Worm (Caenorhabditis elegans) whole organism, L3 larva: Measurements from ENCODE around the gene srsx-38.
"Not testable (repeated sequence)": the region's sequence is repeated elsewhere in the genome, so short reads cannot be mapped to it uniquely, and the experiment has no call there.

Experiments
- R02D3.7 ChIP-seq: fragments of 150-350 bp; optimal IDR thresholded peaks from 2 replicates; lab custom pipeline; 2014; ENCODE audit warnings: missing biosample characterization, missing genetic modification characterization
- aly-2 ChIP-seq: fragments of 150-350 bp; optimal IDR thresholded peaks from 2 replicates; lab custom pipeline; 2014; ENCODE audit warnings: missing biosample characterization, missing genetic modification characterization
- ama-1 ChIP-seq: fragments of 150-350 bp; optimal IDR thresholded peaks from 2 replicates; lab custom pipeline; 2018
- ceh-16 ChIP-seq: sonication (generic microtip); optimal IDR thresholded peaks from 2 replicates; lab custom pipeline; 2017; ENCODE audit warnings: missing biosample characterization, missing genetic modification characterization
- ceh-28 ChIP-seq: fragments of 150-350 bp; optimal IDR thresholded peaks from 2 replicates; lab custom pipeline; 2014; ENCODE audit warnings: missing biosample characterization, missing genetic modification reagents, missing genetic modification characterization
- ceh-9 ChIP-seq: sonication (generic microtip); optimal IDR thresholded peaks from 2 replicates; lab custom pipeline; 2018; ENCODE audit warnings: missing biosample characterization, missing genetic modification characterization
- daf-12 ChIP-seq: fragments of 150-350 bp; optimal IDR thresholded peaks from 2 replicates; lab custom pipeline; 2014; ENCODE audit warnings: missing biosample characterization, missing genetic modification reagents, missing genetic modification characterization
- egl-27 ChIP-seq: sonication (generic microtip); optimal IDR thresholded peaks from 4 replicates; lab custom pipeline; 2017; ENCODE audit warnings: missing biosample characterization, missing genetic modification reagents, missing genetic modification characterization
- elt-2 ChIP-seq: sonication (generic microtip); optimal IDR thresholded peaks from 2 replicates; lab custom pipeline; 2016; ENCODE audit warnings: missing genetic modification reagents, mild to moderate bottlenecking, missing genetic modification characterization, missing compliant biosample characterization
- elt-3 ChIP-seq, 3 experiments: fragments of 150-350 bp in 1 of 3; sonication (generic microtip) in 2 of 3; optimal IDR thresholded peaks; 2 replicates in 2 of 3; 4 replicates in 1 of 3; lab custom pipeline; 2014 to 2017; ENCODE audit warnings: missing biosample characterization in 3 of 3, missing genetic modification characterization in 3 of 3
- eor-1 ChIP-seq, 2 experiments: fragments of 150-350 bp; optimal IDR thresholded peaks; 2 replicates each; lab custom pipeline; 2014 to 2018; ENCODE audit warnings: missing biosample characterization in 2 of 2, missing genetic modification characterization in 2 of 2
- fkh-10 ChIP-seq: sonication (generic microtip); optimal IDR thresholded peaks from 2 replicates; lab custom pipeline; 2017; ENCODE audit warnings: missing biosample characterization, missing genetic modification reagents, missing genetic modification characterization
- fos-1 ChIP-seq: fragments of 150-350 bp; optimal IDR thresholded peaks from 2 replicates; lab custom pipeline; 2014; ENCODE audit warnings: missing biosample characterization, missing genetic modification characterization
- hmg-11 ChIP-seq: sonication (generic microtip); optimal IDR thresholded peaks from 2 replicates; lab custom pipeline; 2016; ENCODE audit warnings: missing genetic modification characterization, missing compliant biosample characterization
- jun-1 ChIP-seq: fragments of 150-350 bp; optimal IDR thresholded peaks from 2 replicates; lab custom pipeline; 2014; ENCODE audit warnings: missing biosample characterization, missing genetic modification reagents, missing genetic modification characterization
- lin-15B ChIP-seq: fragments of 150-350 bp; optimal IDR thresholded peaks from 2 replicates; lab custom pipeline; 2014; ENCODE audit warnings: missing biosample characterization, missing genetic modification characterization
- lin-39 ChIP-seq: fragments of 150-350 bp; optimal IDR thresholded peaks from 2 replicates; lab custom pipeline; 2018; ENCODE audit warnings: missing biosample characterization, missing genetic modification reagents, missing genetic modification characterization
- lsy-12 ChIP-seq: sonication (generic microtip); optimal IDR thresholded peaks from 2 replicates; lab custom pipeline; 2016; ENCODE audit warnings: mild to moderate bottlenecking, missing genetic modification characterization, missing compliant biosample characterization
- mdl-1 ChIP-seq: fragments of 150-350 bp; optimal IDR thresholded peaks from 2 replicates; lab custom pipeline; 2014; ENCODE audit warnings: missing biosample characterization, missing genetic modification characterization
- nfya-1 ChIP-seq: sonication (generic microtip); optimal IDR thresholded peaks from 2 replicates; lab custom pipeline; 2017; ENCODE audit warnings: missing genetic modification characterization, mild to moderate bottlenecking, missing compliant biosample characterization, antibody characterized with exemption, moderate library complexity; ENCODE audit not compliant: insufficient read depth
- nhr-11 ChIP-seq: fragments of 150-350 bp; optimal IDR thresholded peaks from 2 replicates; lab custom pipeline; 2014; ENCODE audit warnings: missing biosample characterization, missing genetic modification characterization
- nhr-12 ChIP-seq: fragments of 150-350 bp; optimal IDR thresholded peaks from 2 replicates; lab custom pipeline; 2014; ENCODE audit warnings: missing biosample characterization, missing genetic modification characterization
- nhr-23 ChIP-seq: fragments of 150-350 bp; optimal IDR thresholded peaks from 2 replicates; lab custom pipeline; 2014; ENCODE audit warnings: missing biosample characterization, missing genetic modification reagents, missing genetic modification characterization
- nhr-28 ChIP-seq: fragments of 150-350 bp; optimal IDR thresholded peaks from 2 replicates; lab custom pipeline; 2014; ENCODE audit warnings: missing biosample characterization, missing genetic modification characterization
- nhr-43 ChIP-seq: sonication (generic microtip); optimal IDR thresholded peaks from 2 replicates; lab custom pipeline; 2016; ENCODE audit warnings: mild to moderate bottlenecking, missing genetic modification characterization, missing compliant biosample characterization; ENCODE audit not compliant: poor library complexity, severe bottlenecking
- nhr-67 ChIP-seq: fragments of 150-350 bp; optimal IDR thresholded peaks from 2 replicates; lab custom pipeline; 2014; ENCODE audit warnings: missing biosample characterization, missing genetic modification characterization
- nhr-76 ChIP-seq: fragments of 150-350 bp; sonication (generic microtip); optimal IDR thresholded peaks from 5 replicates; lab custom pipeline; 2014; ENCODE audit warnings: missing biosample characterization, missing genetic modification characterization
- nhr-77 ChIP-seq: fragments of 150-350 bp; optimal IDR thresholded peaks from 2 replicates; lab custom pipeline; 2014; ENCODE audit warnings: missing biosample characterization, missing genetic modification characterization
- pqm-1 ChIP-seq: fragments of 150-350 bp; optimal IDR thresholded peaks from 2 replicates; lab custom pipeline; 2017; ENCODE audit warnings: missing biosample characterization, missing genetic modification characterization, inconsistent platforms
- sea-2 ChIP-seq: fragments of 150-350 bp; sonication (generic microtip); optimal IDR thresholded peaks from 4 replicates; lab custom pipeline; 2014; ENCODE audit warnings: missing biosample characterization, missing genetic modification reagents, missing genetic modification characterization
- skn-1 ChIP-seq: fragments of 150-350 bp; optimal IDR thresholded peaks from 2 replicates; lab custom pipeline; 2014; ENCODE audit warnings: missing biosample characterization, missing genetic modification characterization
- snpc-4 ChIP-seq: fragments of 150-350 bp; optimal IDR thresholded peaks from 2 replicates; lab custom pipeline; 2014; ENCODE audit warnings: missing biosample characterization, missing genetic modification characterization
- tbx-2 ChIP-seq: sonication (generic microtip); optimal IDR thresholded peaks from 2 replicates; lab custom pipeline; 2016; ENCODE audit warnings: mild to moderate bottlenecking, missing genetic modification characterization, missing compliant biosample characterization
- unc-62 ChIP-seq: fragments of 150-350 bp; sonication (generic microtip); optimal IDR thresholded peaks from 4 replicates; lab custom pipeline; 2014; ENCODE audit warnings: missing biosample characterization, missing genetic modification reagents, missing genetic modification characterization
- zag-1 ChIP-seq: fragments of 150-350 bp; optimal IDR thresholded peaks from 2 replicates; lab custom pipeline; 2014; ENCODE audit warnings: missing biosample characterization, missing genetic modification characterization
- ztf-11 ChIP-seq: fragments of 150-350 bp; optimal IDR thresholded peaks from 2 replicates; lab custom pipeline; 2014; ENCODE audit warnings: missing biosample characterization, missing genetic modification characterization
- ztf-4 ChIP-seq: fragments of 150-350 bp; optimal IDR thresholded peaks from 2 replicates; lab custom pipeline; 2014; ENCODE audit warnings: missing biosample characterization, missing genetic modification characterization

srsx-38 gene

DNA sequence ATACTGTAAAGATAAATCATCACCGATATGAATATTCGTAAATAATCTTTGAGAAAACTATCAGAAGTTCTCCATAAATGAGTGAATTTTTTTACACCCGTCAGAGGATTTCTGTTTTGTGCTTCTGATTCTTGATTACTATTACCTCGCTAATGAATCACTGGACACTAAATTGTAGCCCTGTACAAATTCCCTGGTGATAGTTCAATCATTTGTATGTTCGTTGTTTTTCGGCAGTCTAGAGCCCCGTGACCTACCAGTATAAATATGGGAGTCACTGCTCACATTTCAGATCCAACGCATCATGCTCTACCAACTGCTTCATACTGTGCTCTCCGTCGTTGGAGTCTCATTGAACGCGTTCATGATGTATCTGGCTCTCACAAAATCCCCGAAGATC, 4.2 kb downstream of the srsx-38 start, which contains the start of gene srd-27:
Gene srd-27, plus strand, starts transcription at position 301 of the 400 bp plus-strand sequence.
- TF ChIP-seq nhr-28 (tag; lab: Kevin White, UChicago); nhr-12; hmg-11: not testable (repeated sequence)

ce11 chrV:15802623-15803022, 4.7 kb downstream of the srsx-38 start, which contains the start of gene T26E4.9:
Gene T26E4.9 (minus strand): TSS chrV:15802723.
- TF ChIP-seq tbx-2 (tag; lab: Kevin White, UChicago); sea-2; zag-1: not testable (repeated sequence)

DNA sequence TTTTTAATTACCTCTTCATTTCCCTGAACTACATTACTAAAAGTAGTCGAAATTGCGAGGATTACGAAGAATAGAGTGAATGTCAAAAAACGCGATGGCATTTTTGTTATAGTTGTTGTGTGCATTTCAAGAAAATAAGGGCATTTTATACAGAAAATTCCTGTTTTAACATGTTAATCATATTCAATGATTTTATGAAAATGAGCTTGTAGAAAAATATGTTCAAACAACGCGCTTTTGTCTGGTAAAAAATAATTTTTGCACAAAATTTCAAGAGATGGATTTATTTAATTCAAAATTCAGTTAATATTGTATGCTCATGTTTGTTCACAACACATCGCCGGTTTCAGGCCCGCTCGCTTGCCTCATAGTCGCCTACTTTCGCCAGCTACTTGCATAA, 9.2 kb downstream of the srsx-38 start, which contains the start of gene T26E4.10:
Gene T26E4.10, minus strand, starts transcription at position 101 of the 400 bp plus-strand sequence.
- no peak for TF ChIP-seq mdl-1 (tag; lab: Kevin White, UChicago)
- TF ChIP-seq nhr-12 = no peak
- TF ChIP-seq pqm-1 (tag; lab: Kevin White, UChicago) = no peak
- no peak for TF ChIP-seq nhr-23 (tag; lab: Kevin White, UChicago)
- no peak for TF ChIP-seq daf-12
- TF ChIP-seq sea-2 = no peak
- no peak for TF ChIP-seq snpc-4 (tag; lab: Kevin White, UChicago)
- TF ChIP-seq nhr-77 = no peak

DNA sequence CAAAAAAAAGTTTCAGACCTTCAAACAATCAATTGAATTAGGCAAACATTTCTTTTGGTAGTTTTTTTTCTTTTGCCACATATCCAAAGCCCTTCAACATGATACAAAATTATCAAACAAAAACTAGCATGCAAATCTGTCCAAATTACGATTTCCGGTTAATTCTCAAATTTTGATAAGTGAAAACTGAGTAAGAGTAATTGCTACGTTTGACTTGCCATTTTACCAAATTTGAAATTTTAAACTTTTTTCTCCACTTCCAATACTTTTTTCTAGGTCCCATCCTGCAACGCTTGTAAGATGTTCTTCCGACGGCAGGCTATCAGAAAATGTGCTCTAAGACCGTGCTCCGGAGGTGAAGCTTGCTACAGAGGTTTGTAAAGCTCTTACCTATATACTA, 11.2 kb downstream of the srsx-38 start, which contains the start of gene nhr-223:
Gene nhr-223, plus strand, starts transcription at position 301 of the 400 bp plus-strand sequence.
- TF ChIP-seq lin-15B (tag; lab: Kevin White, UChicago) (no peak), lsy-12 (tag; lab: Kevin White, UChicago) (no peak), elt-2 (no peak), ztf-11 (tag; lab: Kevin White, UChicago) (no peak), nfya-1 (tag; lab: Kevin White, UChicago) (no peak), nhr-76 (tag; lab: Kevin White, UChicago) (no peak), ceh-16 (tag; lab: Kevin White, UChicago) (no peak), eor-1 (tag; optimal IDR thresholded peaks at IDR 0.05; lab: Kevin White, UChicago) (no peak), skn-1 (tag; lab: Kevin White, UChicago) (no peak), ama-1 (lab: Kevin White, UChicago) (no peak), mdl-1 (tag; lab: Kevin White, UChicago) (no peak), snpc-4 (tag; lab: Kevin White, UChicago) (no peak)

DNA sequence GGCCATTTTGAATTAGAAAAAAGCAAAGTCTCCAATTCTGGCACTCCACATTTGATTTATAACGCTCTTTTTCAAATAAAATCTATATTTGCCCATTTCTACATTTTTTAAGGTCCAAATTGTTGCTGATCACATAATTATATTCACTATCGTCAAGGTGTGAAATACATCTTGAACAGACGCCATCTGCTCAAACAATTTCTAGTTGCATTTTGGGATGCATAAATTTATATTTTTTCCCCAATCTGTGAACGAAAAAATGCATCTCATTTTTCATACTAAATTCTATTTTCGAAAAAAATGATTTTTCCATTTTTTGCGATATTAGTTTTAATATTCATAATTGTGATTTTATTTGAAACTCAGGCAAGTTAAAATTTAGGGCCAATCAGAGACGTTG, 14.1 kb downstream of the srsx-38 start, which contains the start of gene T26E4.7:
Gene T26E4.7, plus strand, starts transcription at position 301 of the 400 bp plus-strand sequence.
- TF ChIP-seq nhr-23 (tag; lab: Kevin White, UChicago) (no peak), R02D3.7 (tag; lab: Kevin White, UChicago) (no peak)

DNA sequence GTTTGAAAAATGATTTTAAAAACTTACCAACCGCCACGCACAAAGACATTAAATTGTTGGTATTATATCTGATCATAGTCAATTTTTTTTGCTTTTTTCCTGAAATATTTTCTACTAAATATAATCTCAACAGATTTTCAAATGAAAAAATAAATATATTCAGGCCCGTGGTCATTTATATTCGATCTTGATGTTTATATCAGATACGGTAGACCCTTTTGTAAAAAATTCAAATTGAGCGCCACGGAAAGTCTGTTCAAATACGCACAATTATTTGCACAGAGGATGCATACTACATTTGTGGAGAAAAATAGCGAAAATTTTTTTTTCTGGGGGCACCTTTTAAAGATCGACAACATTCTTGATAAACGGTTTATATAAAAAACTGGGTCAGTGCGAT, 14.9 kb downstream of the srsx-38 start, which contains the start of gene T26E4.4:
Gene T26E4.4, minus strand, starts transcription at position 101 of the 400 bp plus-strand sequence.
- TF ChIP-seq hmg-11 (no peak), ceh-28 (tag; lab: Kevin White, UChicago) (no peak), fkh-10 (no peak), jun-1 (tag; lab: Kevin White, UChicago) (no peak), elt-2 (no peak), ztf-4 (no peak), nhr-43 (no peak), egl-27 (tag; lab: Kevin White, UChicago) (no peak), elt-3 (tag; optimal IDR thresholded peaks at IDR 0.05; lab: Kevin White, UChicago) (no peak)
- TF ChIP-seq, all 47 proteins: peak for 0

- TF ChIP-seq ceh-9 (tag; lab: Kevin White, UChicago) = no peak
- no peak for TF ChIP-seq aly-2 (tag; lab: Kevin White, UChicago)
- no peak for TF ChIP-seq skn-1 (tag; lab: Kevin White, UChicago)
- no peak for TF ChIP-seq lin-39 (tag; lab: Kevin White, UChicago)
- TF ChIP-seq lsy-12 (tag; lab: Kevin White, UChicago) = no peak
- TF ChIP-seq nhr-43 = no peak
- no peak for TF ChIP-seq eor-1 (tag; optimal IDR thresholded peaks at IDR 0.05; lab: Kevin White, UChicago)
- TF ChIP-seq nhr-11 = no peak
- no peak for TF ChIP-seq nfya-1 (tag; lab: Kevin White, UChicago)
- no peak for TF ChIP-seq elt-3 (tag; optimal IDR thresholded peaks at IDR 0.05; lab: Kevin White, UChicago)
- TF ChIP-seq fos-1 (tag; lab: Kevin White, UChicago) = no peak
- TF ChIP-seq hmg-11 = no peak
- no peak for TF ChIP-seq nhr-67 (tag; lab: Kevin White, UChicago)
- no peak for TF ChIP-seq lin-15B (tag; lab: Kevin White, UChicago)
- TF ChIP-seq nhr-28 (tag; lab: Kevin White, UChicago) = no peak
- TF ChIP-seq unc-62 (GFP tag; lab: Kevin White, UChicago) = no peak
- no peak for TF ChIP-seq nhr-76 (tag; lab: Kevin White, UChicago)
Measured at ce11 chrV:15782494-15782893, 24.8 kb downstream of the srsx-38 start, which contains the start of gene T26E4.3. Gene T26E4.3 (plus strand): TSS chrV:15782794.
